Worm (Caenorhabditis elegans) whole organism, midembryonic: Measurements from ENCODE around the gene col-151.

Experiments used
- flt-1 ChIP-seq: fragments of 200-800 bp; sonication (Bioruptor generic); IDR thresholded peaks from 2 replicates; pipeline ENCODE4 v1.3.6; 2022; ENCODE audit warnings: missing genetic modification characterization, missing compliant biosample characterization
- klf-2 ChIP-seq: fragments of 200-800 bp; sonication (Bioruptor generic); conservative IDR thresholded peaks from 2 replicates; pipeline ENCODE4 v1.3.6; 2022; ENCODE audit warnings: missing genetic modification reagents, missing genetic modification characterization, missing compliant biosample characterization
- ztf-23 ChIP-seq: fragments of 200-800 bp; sonication (Bioruptor generic); IDR thresholded peaks from 2 replicates; pipeline ENCODE4 v1.3.6; 2022; ENCODE audit warnings: missing genetic modification reagents, missing genetic modification characterization, missing compliant biosample characterization

- no peak for TF ChIP-seq ztf-23 (GFP tag; lab: Robert Waterston, UW)
- TF ChIP-seq klf-2 (GFP tag; lab: Robert Waterston, UW) = no peak
- TF ChIP-seq flt-1 (GFP tag; lab: Robert Waterston, UW) = no peak
These were observed 38.7 kb upstream of the col-151 start, which contains the start of gene Y32F6A.4 for ce11 chrV:10433721-10434120.
